Fruit fly (Drosophila melanogaster) whole organism, embryonic: ENCODE data around the gene dpr9.

Experiments
- Ada2b ChIP-seq: fragments of 200-800 bp; sonication (Bioruptor generic); IDR thresholded peaks from 2 replicates; pipeline ENCODE4 v1.3.6; 2022; ENCODE audit warnings: missing biosample characterization, missing genetic modification characterization
- CG1024 ChIP-seq: fragments of 200-800 bp; sonication (Bioruptor generic); IDR thresholded peaks from 2 replicates; pipeline ENCODE4 v1.3.6; 2022; ENCODE audit warnings: missing biosample characterization, missing genetic modification characterization
- CG10543 ChIP-seq: fragments of 200-800 bp; sonication (Bioruptor generic); optimal IDR thresholded peaks from 3 replicates; lab custom pipeline; 2017; ENCODE audit warnings: missing biosample characterization, mild to moderate bottlenecking, missing genetic modification characterization, moderate library complexity
- CG13894 ChIP-seq: fragments of 200-800 bp; sonication (Bioruptor generic); optimal IDR thresholded peaks from 3 replicates; lab custom pipeline; 2018; ENCODE audit warnings: missing biosample characterization, mild to moderate bottlenecking, missing genetic modification characterization, moderate library complexity
- CG15073 ChIP-seq: fragments of 200-800 bp; sonication (Bioruptor generic); optimal IDR thresholded peaks from 2 replicates; lab custom pipeline; 2016; ENCODE audit warnings: missing biosample characterization, missing genetic modification characterization
- CG15269 ChIP-seq: fragments of 200-800 bp; sonication (Bioruptor generic); optimal IDR thresholded peaks from 2 replicates; lab custom pipeline; 2018; ENCODE audit warnings: missing biosample characterization, mild to moderate bottlenecking, missing genetic modification characterization, moderate library complexity
- CG16813 ChIP-seq: fragments of 200-800 bp; sonication (Bioruptor generic); IDR thresholded peaks from 3 replicates; pipeline ENCODE4 v1.3.6; 2022; ENCODE audit warnings: missing biosample characterization, missing genetic modification characterization; ENCODE audit not compliant: partially characterized antibody
- CG17359 ChIP-seq: fragments of 200-800 bp; sonication (Bioruptor generic); optimal IDR thresholded peaks from 3 replicates; lab custom pipeline; 2018; ENCODE audit warnings: missing biosample characterization, mild to moderate bottlenecking, missing genetic modification characterization, moderate library complexity
- CG2120 ChIP-seq: fragments of 200-800 bp; sonication (Bioruptor generic); optimal IDR thresholded peaks from 3 replicates; lab custom pipeline; 2016; ENCODE audit warnings: missing biosample characterization, missing genetic modification characterization
- CG2678 ChIP-seq: fragments of 200-800 bp; sonication (Bioruptor generic); optimal IDR thresholded peaks from 3 replicates; lab custom pipeline; 2019; ENCODE audit warnings: missing biosample characterization, mild to moderate bottlenecking, missing genetic modification characterization, moderate library complexity
- CG3838 ChIP-seq: fragments of 200-800 bp; sonication (Bioruptor generic); optimal IDR thresholded peaks from 3 replicates; lab custom pipeline; 2016; ENCODE audit warnings: missing biosample characterization, missing genetic modification characterization
- CG43689 ChIP-seq: fragments of 200-800 bp; sonication (Bioruptor generic); IDR thresholded peaks from 2 replicates; pipeline ENCODE4 v1.3.6; 2022; ENCODE audit warnings: missing biosample characterization, missing genetic modification characterization
- CG7839 ChIP-seq: fragments of 200-800 bp; sonication (Bioruptor generic); optimal IDR thresholded peaks from 3 replicates; lab custom pipeline; 2018; ENCODE audit warnings: missing biosample characterization, mild to moderate bottlenecking, missing genetic modification characterization, moderate library complexity
- CG9437 ChIP-seq: fragments of 200-800 bp; sonication (Bioruptor generic); optimal IDR thresholded peaks from 2 replicates; lab custom pipeline; 2018; ENCODE audit warnings: missing biosample characterization, mild to moderate bottlenecking, missing genetic modification characterization
- CG9932 ChIP-seq: fragments of 200-800 bp; sonication (Bioruptor generic); IDR thresholded peaks from 2 replicates; pipeline ENCODE4 v1.3.6; 2022; ENCODE audit warnings: missing biosample characterization, missing genetic modification characterization
- CrebB ChIP-seq: fragments of 200-800 bp; sonication (Bioruptor generic); optimal IDR thresholded peaks from 3 replicates; lab custom pipeline; 2018; ENCODE audit warnings: missing biosample characterization, mild to moderate bottlenecking, missing genetic modification characterization
- D19A ChIP-seq: fragments of 200-800 bp; optimal IDR thresholded peaks from 3 replicates; lab custom pipeline; 2019; ENCODE audit warnings: missing biosample characterization, mild to moderate bottlenecking, missing genetic modification characterization, moderate library complexity
- Dfd ChIP-seq, 2 experiments: fragments of >200 bp; optimal IDR thresholded peaks; 2 replicates each; lab custom pipeline; 2017; ENCODE audit warnings: missing biosample characterization in 2 of 2, missing genetic modification characterization in 2 of 2
- Eip74EF ChIP-seq, 2 experiments: fragments of 200-800 bp in 1 of 2; fragments of >200 bp in 1 of 2; sonication (Bioruptor generic) in 1 of 2; optimal IDR thresholded peaks; 2 replicates each; lab custom pipeline; 2017 to 2019; ENCODE audit warnings: missing biosample characterization in 2 of 2, missing genetic modification characterization in 2 of 2, mild to moderate bottlenecking in 1 of 2, moderate library complexity in 1 of 2
- Elba2 ChIP-seq: fragments of 200-800 bp; sonication (Bioruptor generic); optimal IDR thresholded peaks from 3 replicates; lab custom pipeline; 2016; ENCODE audit warnings: missing biosample characterization, missing genetic modification characterization
- Hmr ChIP-seq: fragments of 200-800 bp; sonication (Bioruptor generic); optimal IDR thresholded peaks from 3 replicates; lab custom pipeline; 2017; ENCODE audit warnings: mild to moderate bottlenecking, missing biosample characterization, missing genetic modification reagents, missing genetic modification characterization
- Lhr ChIP-seq: fragments of 200-800 bp; sonication (Bioruptor generic); optimal IDR thresholded peaks from 3 replicates; lab custom pipeline; 2017; ENCODE audit warnings: mild to moderate bottlenecking, missing biosample characterization, missing genetic modification reagents, missing genetic modification characterization
- MESR4 ChIP-seq: fragments of 200-800 bp; sonication (Bioruptor generic); optimal IDR thresholded peaks from 2 replicates; lab custom pipeline; 2018; ENCODE audit warnings: missing biosample characterization, mild to moderate bottlenecking, missing genetic modification characterization, moderate library complexity
- Max ChIP-seq: fragments of 200-800 bp; sonication (Bioruptor generic); optimal IDR thresholded peaks from 2 replicates; lab custom pipeline; 2016; ENCODE audit warnings: missing biosample characterization, mild to moderate bottlenecking, missing genetic modification characterization
- Meics ChIP-seq: fragments of 200-800 bp; sonication (Bioruptor generic); optimal IDR thresholded peaks from 2 replicates; lab custom pipeline; 2017; ENCODE audit warnings: missing biosample characterization, mild to moderate bottlenecking, missing genetic modification characterization
- NFAT ChIP-seq: fragments of 200-800 bp; sonication (Bioruptor generic); IDR thresholded peaks from 2 replicates; pipeline ENCODE4 v1.3.6; 2022; ENCODE audit warnings: missing biosample characterization, missing genetic modification characterization
- Oli ChIP-seq: fragments of 200-800 bp; sonication (Bioruptor generic); optimal IDR thresholded peaks from 2 replicates; lab custom pipeline; 2018; ENCODE audit warnings: missing biosample characterization, mild to moderate bottlenecking, missing genetic modification characterization, moderate library complexity
- Ptx1 ChIP-seq: fragments of 200-800 bp; sonication (Bioruptor generic); IDR thresholded peaks from 2 replicates; pipeline ENCODE4 v1.3.6; 2022; ENCODE audit warnings: missing biosample characterization, missing genetic modification characterization
- Rfx ChIP-seq: fragments of 200-800 bp; sonication (Bioruptor generic); IDR thresholded peaks from 2 replicates; pipeline ENCODE4 v1.3.6; 2022; ENCODE audit warnings: missing biosample characterization, missing genetic modification characterization
- Sin3A ChIP-seq: fragments of >200 bp; optimal IDR thresholded peaks from 2 replicates; lab custom pipeline; 2018
- Tbp ChIP-seq: fragments of >200 bp; optimal IDR thresholded peaks from 2 replicates; lab custom pipeline; 2018; ENCODE audit warnings: missing biosample characterization, missing genetic modification characterization
- Trl ChIP-seq, 3 experiments: fragments of >200 bp in 2 of 3; fragments of 200-800 bp in 1 of 3; sonication (Bioruptor generic) in 1 of 3; optimal IDR thresholded peaks; 2 replicates in 1 of 3; 3 replicates in 2 of 3; lab custom pipeline; 2016 to 2017; ENCODE audit warnings: missing biosample characterization in 1 of 3, missing genetic modification characterization in 1 of 3
- Xbp1 ChIP-seq: fragments of 200-800 bp; sonication (Bioruptor generic); optimal IDR thresholded peaks from 3 replicates; lab custom pipeline; 2016; ENCODE audit warnings: missing biosample characterization, mild to moderate bottlenecking, missing genetic modification characterization
- abd-A ChIP-seq: fragments of 200-800 bp; sonication (Bioruptor generic); optimal IDR thresholded peaks from 3 replicates; lab custom pipeline; 2019; ENCODE audit warnings: missing biosample characterization, mild to moderate bottlenecking, missing genetic modification characterization, moderate library complexity
- al ChIP-seq: fragments of 200-800 bp; sonication (Bioruptor generic); IDR thresholded peaks from 2 replicates; pipeline ENCODE4 v1.3.6; 2022; ENCODE audit warnings: missing biosample characterization, missing genetic modification characterization
- cato ChIP-seq: fragments of 200-800 bp; sonication (Bioruptor generic); optimal IDR thresholded peaks from 2 replicates; lab custom pipeline; 2016; ENCODE audit warnings: missing biosample characterization, missing genetic modification characterization, borderline replicate concordance
- crol ChIP-seq: fragments of 200-800 bp; sonication (Bioruptor generic); IDR thresholded peaks from 2 replicates; pipeline ENCODE4 v1.3.6; 2022; ENCODE audit warnings: missing biosample characterization, missing genetic modification characterization
- cwo ChIP-seq: fragments of 200-800 bp; sonication (Bioruptor generic); optimal IDR thresholded peaks from 3 replicates; lab custom pipeline; 2017; ENCODE audit warnings: missing biosample characterization, missing genetic modification characterization, mild to moderate bottlenecking, moderate library complexity, missing genetic modification reagents
- dm ChIP-seq: fragments of 200-800 bp; sonication (Bioruptor generic); optimal IDR thresholded peaks from 3 replicates; lab custom pipeline; 2016; ENCODE audit warnings: missing biosample characterization, missing genetic modification characterization
- exex ChIP-seq: fragments of 200-800 bp; sonication (Bioruptor generic); optimal IDR thresholded peaks from 4 replicates; lab custom pipeline; 2018; ENCODE audit warnings: missing biosample characterization, mild to moderate bottlenecking, missing genetic modification characterization, moderate library complexity
- hb ChIP-seq: fragments of 200-800 bp; sonication (Bioruptor generic); IDR thresholded peaks from 3 replicates; pipeline ENCODE4 v1.3.6; 2022; ENCODE audit warnings: missing biosample characterization, missing genetic modification characterization; ENCODE audit not compliant: partially characterized antibody
- jumu ChIP-seq: fragments of 200-800 bp; sonication (Bioruptor generic); optimal IDR thresholded peaks from 3 replicates; lab custom pipeline; 2016; ENCODE audit warnings: missing biosample characterization, missing genetic modification characterization
- mirr ChIP-seq: fragments of 200-800 bp; sonication (Bioruptor generic); optimal IDR thresholded peaks from 3 replicates; lab custom pipeline; 2018; ENCODE audit warnings: missing biosample characterization, mild to moderate bottlenecking, missing genetic modification characterization
- rib ChIP-seq: fragments of 200-800 bp; sonication (Bioruptor generic); IDR thresholded peaks from 2 replicates; pipeline ENCODE4 v1.3.6; 2022; ENCODE audit warnings: missing biosample characterization, missing genetic modification characterization
- scrt ChIP-seq: fragments of 200-800 bp; sonication (Bioruptor generic); optimal IDR thresholded peaks from 2 replicates; lab custom pipeline; 2018; ENCODE audit warnings: missing biosample characterization, mild to moderate bottlenecking, missing genetic modification characterization, moderate library complexity
- sisA ChIP-seq: fragments of 200-800 bp; sonication (Bioruptor generic); IDR thresholded peaks from 2 replicates; pipeline ENCODE4 v1.3.6; 2022; ENCODE audit warnings: missing biosample characterization, missing genetic modification characterization
- tin ChIP-seq: fragments of 200-800 bp; sonication (Bioruptor generic); optimal IDR thresholded peaks from 3 replicates; lab custom pipeline; 2016; ENCODE audit warnings: missing biosample characterization, missing genetic modification characterization
- tll ChIP-seq, 2 experiments: fragments of 200-800 bp in 1 of 2; fragments of >200 bp in 1 of 2; sonication (Bioruptor generic) in 1 of 2; optimal IDR thresholded peaks; 2 replicates each; lab custom pipeline; 2017 to 2019; ENCODE audit warnings: missing biosample characterization in 2 of 2, missing genetic modification characterization in 2 of 2, mild to moderate bottlenecking in 1 of 2, moderate library complexity in 1 of 2
- vvl ChIP-seq: fragments of 200-800 bp; sonication (Bioruptor generic); IDR thresholded peaks from 2 replicates; pipeline ENCODE4 v1.3.6; 2022; ENCODE audit warnings: missing biosample characterization, missing genetic modification characterization

Gene dpr9

DNA sequence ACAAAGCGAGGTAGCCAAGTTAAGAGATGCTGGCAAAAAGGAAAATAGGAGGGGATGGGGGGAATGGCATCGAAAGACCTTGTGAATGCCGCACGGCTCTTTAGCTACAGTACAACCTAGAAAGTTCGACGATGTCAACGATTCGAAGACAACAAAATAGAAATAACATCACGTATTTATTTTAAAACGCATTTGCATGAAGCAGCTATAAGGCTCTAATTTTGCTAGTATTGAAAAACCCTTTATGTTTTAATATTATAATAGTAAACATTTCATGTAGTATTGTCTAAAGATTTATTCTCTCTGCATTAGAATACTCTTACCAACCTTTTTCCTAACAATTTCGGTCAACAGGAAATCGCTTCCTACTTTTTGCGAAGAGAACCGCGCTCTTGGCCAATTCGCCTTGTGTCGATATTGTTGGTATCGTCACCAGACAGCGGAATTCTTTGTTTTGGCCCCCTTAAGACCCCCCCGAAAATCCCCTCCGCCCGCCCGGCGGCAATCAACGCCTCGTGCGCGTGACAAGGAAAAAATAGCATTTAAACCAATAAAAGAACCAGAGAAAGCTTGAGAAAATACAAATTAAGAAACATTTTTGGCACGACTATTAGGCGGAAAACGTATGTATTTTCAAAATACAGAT lies 7.6 kb upstream of the dpr9 start (continued):
- no peak for TF ChIP-seq Xbp1 (GFP tag; lab: Kevin White, UChicago)
- no peak for TF ChIP-seq hb
- TF ChIP-seq CG10543 (GFP tag; lab: Kevin White, UChicago) = no peak
- TF ChIP-seq CG7839 (tag; lab: Kevin White, UChicago) = peak; percentile 15
- 0 out of 2 replicates have a peak, but pooled peaks have one; percentile 29 for TF ChIP-seq NFAT (GFP tag; lab: Robert Waterston, UW)
- TF ChIP-seq MESR4 (GFP tag; lab: Kevin White, UChicago) = no peak
- TF ChIP-seq Meics (GFP tag; lab: Kevin White, UChicago) = peak; percentile 25
- no peak for TF ChIP-seq dm (GFP tag; lab: Kevin White, UChicago)
- TF ChIP-seq rib (GFP tag; lab: Robert Waterston, UW) = 0 out of 2 replicates have a peak, but pooled peaks have one; percentile 9
- no peak for TF ChIP-seq jumu
- no peak for TF ChIP-seq Sin3A
- no peak for TF ChIP-seq Trl (optimal IDR thresholded peaks at IDR 0.05; lab: Kevin White, UChicago)
- TF ChIP-seq Trl (GFP tag; optimal IDR thresholded peaks at IDR 0.05; lab: Kevin White, UChicago) = no peak
- TF ChIP-seq CrebB (tag; lab: Kevin White, UChicago) = no peak
- no peak for TF ChIP-seq CG16813 (GFP tag; lab: Robert Waterston, UW)
- no peak for TF ChIP-seq Dfd (GFP tag; optimal IDR thresholded peaks at IDR 0.05; lab: Kevin White, UChicago)
- TF ChIP-seq cwo (GFP tag; lab: Kevin White, UChicago) = peak; percentile 21
- TF ChIP-seq Eip74EF (GFP tag; optimal IDR thresholded peaks at IDR 0.05; lab: Kevin White, UChicago) = no peak
- TF ChIP-seq scrt (GFP tag; lab: Kevin White, UChicago) = no peak
- TF ChIP-seq Tbp (GFP tag; lab: Kevin White, UChicago) = no peak
- no peak for TF ChIP-seq CG9437 (GFP tag; lab: Kevin White, UChicago)
- no peak for TF ChIP-seq Lhr
- no peak for TF ChIP-seq Oli (tag; lab: Kevin White, UChicago)
- no peak for TF ChIP-seq CG2120 (GFP tag; lab: Kevin White, UChicago)
- peak; percentile 31 for TF ChIP-seq CG2678 (tag; lab: Kevin White, UChicago)
- TF ChIP-seq CG9932 (GFP tag; lab: Robert Waterston, UW) = peak; percentile 58
- no peak for TF ChIP-seq CG17359
- TF ChIP-seq CG3838 (GFP tag; lab: Kevin White, UChicago) = no peak
- no peak for TF ChIP-seq CG13894
- no peak for TF ChIP-seq Elba2 (GFP tag; lab: Kevin White, UChicago)
- TF ChIP-seq al (GFP tag; lab: Robert Waterston, UW) = peak; percentile 54
- no peak for TF ChIP-seq CG15073 (GFP tag; lab: Kevin White, UChicago)
- peak; percentile 36; the same call in 1 of the 2 replicates for TF ChIP-seq Rfx
- no peak for TF ChIP-seq tin (GFP tag; lab: Kevin White, UChicago)
- TF ChIP-seq Ada2b (GFP tag; lab: Robert Waterston, UW) = 0 out of 2 replicates have a peak, but pooled peaks have one; percentile 18
- peak; percentile 8 for TF ChIP-seq CG15269

DNA sequence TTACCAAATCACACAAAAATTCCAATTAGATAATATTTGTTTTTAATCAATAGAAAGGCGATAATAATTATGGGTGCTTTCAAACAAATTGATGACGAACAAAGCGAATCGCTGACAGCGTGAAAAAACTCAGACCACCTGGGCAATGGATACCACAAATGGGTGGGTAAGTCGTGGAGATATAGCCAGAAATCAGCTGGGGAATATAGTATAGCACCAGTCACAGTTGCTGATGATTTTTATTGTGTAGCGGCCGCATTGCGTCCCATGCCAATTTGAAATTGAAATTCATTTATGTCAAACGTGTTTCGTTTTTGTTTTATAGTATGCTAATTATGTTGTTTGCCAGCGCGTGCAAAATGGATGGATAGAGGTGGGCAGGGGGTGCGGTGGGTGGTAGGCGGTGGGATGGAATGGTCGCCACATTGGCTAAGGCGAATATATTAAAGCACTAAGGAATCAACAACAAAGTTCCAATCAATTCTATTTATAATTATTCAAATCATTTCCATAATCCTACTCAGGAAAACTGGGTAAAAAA lies 6.7 kb upstream of the dpr9 start:
- TF ChIP-seq Max (no peak), D19A (tag; lab: Kevin White, UChicago) (no peak), abd-A (peak; percentile 46), mirr (GFP tag; lab: Kevin White, UChicago) (peak; percentile 8), CG17359 (no peak), tll (GFP tag; optimal IDR thresholded peaks at IDR 0.05; lab: Kevin White, UChicago) (no peak), sisA (no peak), cato (no peak), Ptx1 (no peak), CG43689 (GFP tag; lab: Robert Waterston, UW) (no peak), CG1024 (GFP tag; lab: Robert Waterston, UW) (no peak), Hmr (GFP tag; lab: Kevin White, UChicago) (no peak), exex (peak; percentile 30), cwo (GFP tag; lab: Kevin White, UChicago) (peak; percentile 67), crol (GFP tag; lab: Robert Waterston, UW) (peak; percentile 36; the same call in 1 of the 2 replicates), vvl (GFP tag; lab: Robert Waterston, UW) (peak; percentile 87), CG13894 (peak; percentile 99)
